Worm (Caenorhabditis elegans) whole organism, early embryonic: ENCODE data around the gene C39E9.7.

Source experiments
- F13C5.2 ChIP-seq: sonication (generic microtip); optimal IDR thresholded peaks from 2 replicates; lab custom pipeline; 2017; ENCODE audit warnings: mild to moderate bottlenecking, missing genetic modification characterization, inconsistent platforms, missing compliant biosample characterization
- aly-1 ChIP-seq: sonication (generic microtip); optimal IDR thresholded peaks from 2 replicates; lab custom pipeline; 2016; ENCODE audit warnings: missing genetic modification characterization, missing compliant biosample characterization
- ama-1 ChIP-seq: fragments of 150-350 bp; optimal IDR thresholded peaks from 2 replicates; lab custom pipeline; 2014
- ceh-13 ChIP-seq: fragments of 200-800 bp; sonication (Bioruptor generic); optimal IDR thresholded peaks from 2 replicates; lab custom pipeline; 2018; ENCODE audit warnings: mild to moderate bottlenecking, missing genetic modification characterization, missing compliant biosample characterization
- ceh-36 ChIP-seq: sonication (generic microtip); optimal IDR thresholded peaks from 2 replicates; lab custom pipeline; 2016; ENCODE audit warnings: missing genetic modification characterization, inconsistent platforms, missing compliant biosample characterization
- flt-1 ChIP-seq: fragments of 200-800 bp; sonication (Bioruptor generic); IDR thresholded peaks from 2 replicates; pipeline ENCODE4 v1.3.6; 2022; ENCODE audit warnings: missing genetic modification characterization, missing compliant biosample characterization
- hmbx-1 ChIP-seq: sonication (generic microtip); optimal IDR thresholded peaks from 2 replicates; lab custom pipeline; 2016; ENCODE audit warnings: mild to moderate bottlenecking, missing genetic modification characterization, missing compliant biosample characterization
- hmg-4 ChIP-seq: fragments of 200-800 bp; sonication (Bioruptor generic); optimal IDR thresholded peaks from 2 replicates; lab custom pipeline; 2018; ENCODE audit warnings: mild to moderate bottlenecking, missing genetic modification characterization, missing compliant biosample characterization
- hnd-1 ChIP-seq: sonication (generic microtip); optimal IDR thresholded peaks from 2 replicates; lab custom pipeline; 2016; ENCODE audit warnings: missing genetic modification characterization, missing compliant biosample characterization
- sea-1 ChIP-seq: fragments of 200-800 bp; sonication (Bioruptor generic); conservative IDR thresholded peaks from 2 replicates; pipeline ENCODE4 v1.3.6; 2022; ENCODE audit warnings: missing genetic modification characterization, missing compliant biosample characterization
- tbx-37 ChIP-seq: fragments of 200-800 bp; sonication (Bioruptor generic); conservative IDR thresholded peaks from 2 replicates; pipeline ENCODE4 v1.3.6; 2022; ENCODE audit warnings: missing genetic modification reagents, missing genetic modification characterization, missing compliant biosample characterization
- tra-4 ChIP-seq: sonication (generic microtip); optimal IDR thresholded peaks from 2 replicates; lab custom pipeline; 2017; ENCODE audit warnings: missing genetic modification characterization, missing compliant biosample characterization

DNA sequence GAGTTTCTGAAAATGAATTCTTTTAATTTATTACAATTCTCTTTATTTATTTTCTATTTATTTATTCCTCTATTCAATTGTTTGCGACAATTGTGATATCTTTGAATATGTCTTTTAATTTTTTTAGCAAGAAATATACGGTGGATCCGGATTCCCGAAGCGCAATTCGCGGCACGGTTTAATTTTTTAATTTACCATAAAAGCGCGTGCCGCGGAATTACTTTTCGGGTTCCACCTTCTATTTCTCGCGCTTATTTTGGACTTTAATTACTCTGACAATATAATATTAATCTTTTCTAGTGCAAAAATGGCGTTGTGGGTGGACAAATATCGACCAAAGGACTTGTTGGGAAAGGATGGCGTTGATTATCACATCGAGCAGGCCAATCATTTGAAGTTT, 18.9 kb upstream of the C39E9.7 start, which contains the start of gene rfc-3:
- no peak for TF ChIP-seq F13C5.2 (tag; lab: Kevin White, UChicago)
- TF ChIP-seq flt-1 (GFP tag; lab: Robert Waterston, UW): no peak
- no peak for TF ChIP-seq ceh-13 (GFP tag; lab: Kevin White, UChicago)
- TF ChIP-seq tra-4 (tag; lab: Kevin White, UChicago): no peak
- TF ChIP-seq ama-1 (lab: Kevin White, UChicago): peak; percentile 14
- TF ChIP-seq sea-1 (GFP tag; lab: Robert Waterston, UW): no peak
- no peak for TF ChIP-seq tbx-37
- TF ChIP-seq aly-1: no peak
- TF ChIP-seq hnd-1 (tag; lab: Kevin White, UChicago): no peak
- no peak for TF ChIP-seq hmbx-1 (tag; lab: Kevin White, UChicago)
- TF ChIP-seq ceh-36 (tag; lab: Kevin White, UChicago): no peak
- no peak for TF ChIP-seq hmg-4 (GFP tag; lab: Kevin White, UChicago)
